Fruit fly (Drosophila melanogaster) whole organism, adult: ENCODE measurements around the gene ninaE.

Source experiments
- CG11617 ChIP-seq: fragments of 200-800 bp; sonication (Bioruptor generic); optimal IDR thresholded peaks from 2 replicates; lab custom pipeline; 2017; ENCODE audit warnings: mild to moderate bottlenecking, missing biosample characterization, missing genetic modification reagents, missing genetic modification characterization
- CG12768 ChIP-seq: fragments of 200-800 bp; sonication (Bioruptor generic); optimal IDR thresholded peaks from 2 replicates; lab custom pipeline; 2017; ENCODE audit warnings: missing biosample characterization, missing genetic modification characterization, mild to moderate bottlenecking, moderate library complexity, missing genetic modification reagents
- CG14711 ChIP-seq: fragments of 200-800 bp; sonication (Bioruptor generic); optimal IDR thresholded peaks from 2 replicates; lab custom pipeline; 2018; ENCODE audit warnings: missing biosample characterization, mild to moderate bottlenecking, missing genetic modification characterization, moderate library complexity
- CG1620 ChIP-seq: fragments of 200-800 bp; sonication (Bioruptor generic); optimal IDR thresholded peaks from 2 replicates; lab custom pipeline; 2016; ENCODE audit warnings: missing biosample characterization, missing genetic modification characterization
- CG33017 ChIP-seq: fragments of 200-800 bp; sonication (Bioruptor generic); optimal IDR thresholded peaks from 2 replicates; lab custom pipeline; 2018; ENCODE audit warnings: missing biosample characterization, mild to moderate bottlenecking, missing genetic modification characterization, moderate library complexity
- CG5204 ChIP-seq: fragments of 200-800 bp; sonication (Bioruptor generic); optimal IDR thresholded peaks from 2 replicates; lab custom pipeline; 2016; ENCODE audit warnings: missing biosample characterization, missing genetic modification characterization
- CG7045 ChIP-seq: fragments of 200-800 bp; sonication (Bioruptor generic); optimal IDR thresholded peaks from 2 replicates; lab custom pipeline; 2017; ENCODE audit warnings: missing biosample characterization, mild to moderate bottlenecking, missing genetic modification characterization
- CG7101 ChIP-seq: fragments of 200-800 bp; sonication (Bioruptor generic); optimal IDR thresholded peaks from 2 replicates; lab custom pipeline; 2018; ENCODE audit warnings: missing biosample characterization, mild to moderate bottlenecking, missing genetic modification characterization, moderate library complexity
- Clk ChIP-seq: fragments of 200-800 bp; sonication (Bioruptor generic); optimal IDR thresholded peaks from 2 replicates; lab custom pipeline; 2017; ENCODE audit warnings: missing biosample characterization, missing genetic modification characterization
- Crg-1 ChIP-seq: fragments of 200-800 bp; sonication (Bioruptor generic); optimal IDR thresholded peaks from 2 replicates; lab custom pipeline; 2016; ENCODE audit warnings: missing biosample characterization, missing genetic modification characterization
- Hr96 ChIP-seq: fragments of 200-800 bp; sonication (Bioruptor generic); optimal IDR thresholded peaks from 2 replicates; lab custom pipeline; 2016; ENCODE audit warnings: missing biosample characterization, missing genetic modification characterization
- Mnt ChIP-seq: fragments of 200-800 bp; sonication (Bioruptor generic); optimal IDR thresholded peaks from 2 replicates; lab custom pipeline; 2016; ENCODE audit warnings: missing biosample characterization, mild to moderate bottlenecking, missing genetic modification characterization
- bab1 ChIP-seq: fragments of 200-800 bp; sonication (Bioruptor generic); optimal IDR thresholded peaks from 3 replicates; lab custom pipeline; 2019; ENCODE audit warnings: missing biosample characterization, mild to moderate bottlenecking, missing genetic modification characterization, moderate library complexity
- cic ChIP-seq: fragments of 200-800 bp; sonication (Bioruptor generic); optimal IDR thresholded peaks from 2 replicates; lab custom pipeline; 2017; ENCODE audit warnings: missing biosample characterization, mild to moderate bottlenecking, missing genetic modification characterization, moderate library complexity
- cnc ChIP-seq, 2 experiments: fragments of >200 bp; optimal IDR thresholded peaks; 2 replicates each; lab custom pipeline; 2017
- kay ChIP-seq: fragments of 200-800 bp; sonication (Bioruptor generic); peaks from one replicate; lab custom pipeline; 2016; ENCODE audit warnings: missing biosample characterization, missing genetic modification characterization, borderline replicate concordance
- ovo ChIP-seq: fragments of 200-800 bp; sonication (Bioruptor generic); optimal IDR thresholded peaks from 2 replicates; lab custom pipeline; 2016; ENCODE audit warnings: missing biosample characterization, missing genetic modification characterization
- pad ChIP-seq: fragments of 200-800 bp; sonication (Bioruptor generic); optimal IDR thresholded peaks from 3 replicates; lab custom pipeline; 2017; ENCODE audit warnings: missing biosample characterization, missing genetic modification characterization, mild to moderate bottlenecking, moderate library complexity, missing genetic modification reagents
- tj ChIP-seq: fragments of 200-800 bp; sonication (Bioruptor generic); optimal IDR thresholded peaks from 3 replicates; lab custom pipeline; 2017; ENCODE audit warnings: missing biosample characterization, mild to moderate bottlenecking, missing genetic modification characterization, moderate library complexity
- toe ChIP-seq: fragments of 200-800 bp; sonication (Bioruptor generic); optimal IDR thresholded peaks from 2 replicates; lab custom pipeline; 2016; ENCODE audit warnings: missing biosample characterization, missing genetic modification characterization

ninaE gene

DNA sequence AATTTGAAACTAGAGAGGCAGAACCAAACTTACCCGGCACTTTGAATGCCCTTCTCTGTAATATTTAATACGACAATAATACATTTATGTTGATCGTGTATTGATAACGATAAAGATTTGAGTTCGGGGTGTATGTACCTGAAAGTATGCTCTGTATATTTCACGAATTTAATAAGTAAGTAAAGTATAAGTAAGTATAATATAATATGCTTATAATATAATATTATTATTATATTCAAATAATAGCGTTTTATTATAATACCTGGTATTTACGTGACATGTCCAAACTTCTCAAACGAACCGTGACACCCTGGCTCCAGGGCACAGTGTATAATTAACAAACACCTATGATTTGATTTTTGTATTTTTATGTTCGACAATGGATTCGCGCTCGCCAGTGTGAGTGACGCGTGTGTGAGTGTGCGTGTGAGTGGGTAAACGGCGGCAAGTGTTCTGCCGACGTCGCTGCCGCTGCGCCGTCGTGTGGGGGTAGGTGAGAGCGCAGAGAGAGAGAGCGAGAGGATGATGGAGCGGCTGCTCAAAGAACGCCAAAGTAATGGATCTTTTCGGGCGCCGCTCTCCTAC, 1.7 kb upstream of the ninaE start:
- TF ChIP-seq CG14711 (tag; lab: Kevin White, UChicago): peak; percentile 52
- peak; percentile 15 for TF ChIP-seq CG33017
- no peak for TF ChIP-seq Hr96 (GFP tag; lab: Kevin White, UChicago)
- no peak for TF ChIP-seq cic
- peak; percentile 8 for TF ChIP-seq CG7101 (tag; lab: Kevin White, UChicago)
- TF ChIP-seq Clk (GFP tag; lab: Kevin White, UChicago): no peak
- peak; percentile 12 for TF ChIP-seq CG12768

DNA sequence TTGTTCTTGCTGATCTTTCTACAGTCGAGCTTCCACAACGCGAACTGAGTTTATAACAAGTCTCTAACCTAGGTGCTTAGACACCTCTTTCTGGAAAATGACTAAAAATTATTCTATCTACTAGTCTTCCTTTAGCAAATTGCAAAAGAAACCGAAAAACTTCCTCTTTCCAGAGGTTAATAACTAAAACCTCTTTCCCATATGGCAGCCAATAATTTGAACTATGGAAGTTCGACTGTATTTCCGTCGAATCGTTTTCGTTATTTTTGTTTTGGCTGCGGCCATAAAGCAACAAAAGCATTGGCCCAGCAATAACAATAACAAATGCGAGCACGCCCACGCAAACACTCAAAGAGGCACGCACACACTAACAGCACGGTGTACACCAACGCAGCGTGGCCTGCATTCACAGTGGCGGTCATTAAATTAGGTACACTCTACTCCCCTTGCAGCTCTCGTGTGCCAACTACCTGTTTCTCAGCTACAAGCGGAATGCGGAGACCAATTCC, 7.5 kb downstream of the ninaE start:
- TF ChIP-seq tj: peak; percentile 11
- TF ChIP-seq CG12768: peak; percentile 52
- peak; percentile 35 for TF ChIP-seq CG14711 (tag; lab: Kevin White, UChicago)
- TF ChIP-seq CG33017: peak; percentile 59
- TF ChIP-seq Clk (GFP tag; lab: Kevin White, UChicago): no peak
- TF ChIP-seq cnc (optimal IDR thresholded peaks at IDR 0.05; lab: Kevin White, UChicago): no peak
- TF ChIP-seq Crg-1: peak; percentile 26
- peak; percentile 18 for TF ChIP-seq CG1620 (GFP tag; lab: Kevin White, UChicago)
- TF ChIP-seq CG11617 (GFP tag; lab: Kevin White, UChicago): peak; percentile 62
- no peak for TF ChIP-seq ovo (GFP tag; lab: Kevin White, UChicago)
- no peak for TF ChIP-seq CG5204 (GFP tag; lab: Kevin White, UChicago)
- TF ChIP-seq Hr96 (GFP tag; lab: Kevin White, UChicago): peak; percentile 37
- TF ChIP-seq pad: peak; percentile 52
- peak; percentile 74 for TF ChIP-seq bab1 (GFP tag; lab: Kevin White, UChicago)
- peak; percentile 61 for TF ChIP-seq Mnt
- TF ChIP-seq cic: no peak
- no peak for TF ChIP-seq CG7045 (GFP tag; lab: Kevin White, UChicago)
- no peak for TF ChIP-seq kay (GFP tag; lab: Kevin White, UChicago)
- TF ChIP-seq toe (GFP tag; lab: Kevin White, UChicago): no peak
- peak; percentile 66 for TF ChIP-seq CG7101 (tag; lab: Kevin White, UChicago)

DNA sequence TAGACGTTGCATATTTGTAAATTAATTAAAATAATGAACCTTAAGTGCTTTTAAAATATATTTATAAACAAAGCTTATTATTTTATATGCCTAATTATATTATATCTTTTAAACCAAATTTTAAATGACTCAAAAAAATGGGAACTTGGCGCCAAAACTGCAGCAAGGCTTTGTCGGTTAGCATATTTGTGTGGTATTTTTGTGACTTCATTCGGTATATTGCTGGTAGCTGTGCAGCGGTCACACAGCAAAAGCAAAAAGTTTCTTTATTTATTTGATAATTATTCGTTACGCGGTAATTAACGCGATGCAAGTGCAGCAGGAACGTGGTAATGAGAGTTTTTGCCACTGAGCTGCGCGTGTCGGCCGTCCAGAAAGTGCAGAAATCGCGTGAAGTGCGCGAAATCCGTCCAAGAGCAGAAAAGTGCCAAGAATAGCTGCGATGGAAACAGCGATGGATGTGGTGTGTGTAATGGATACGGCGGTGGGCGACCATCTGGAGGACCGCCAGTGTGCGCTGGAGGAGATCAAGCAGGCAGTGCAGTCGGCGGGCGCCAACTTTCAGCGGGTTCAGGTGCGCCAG, 8.4 kb downstream of the ninaE start, which contains the start of gene Ask1:
Gene Ask1 (plus strand): TSS at position 250 of the 583 bp plus-strand sequence.
- TF ChIP-seq Mnt (no peak), Clk (GFP tag; lab: Kevin White, UChicago) (no peak), bab1 (GFP tag; lab: Kevin White, UChicago) (peak; percentile 39), CG11617 (GFP tag; lab: Kevin White, UChicago) (no peak), cic (no peak)

DNA sequence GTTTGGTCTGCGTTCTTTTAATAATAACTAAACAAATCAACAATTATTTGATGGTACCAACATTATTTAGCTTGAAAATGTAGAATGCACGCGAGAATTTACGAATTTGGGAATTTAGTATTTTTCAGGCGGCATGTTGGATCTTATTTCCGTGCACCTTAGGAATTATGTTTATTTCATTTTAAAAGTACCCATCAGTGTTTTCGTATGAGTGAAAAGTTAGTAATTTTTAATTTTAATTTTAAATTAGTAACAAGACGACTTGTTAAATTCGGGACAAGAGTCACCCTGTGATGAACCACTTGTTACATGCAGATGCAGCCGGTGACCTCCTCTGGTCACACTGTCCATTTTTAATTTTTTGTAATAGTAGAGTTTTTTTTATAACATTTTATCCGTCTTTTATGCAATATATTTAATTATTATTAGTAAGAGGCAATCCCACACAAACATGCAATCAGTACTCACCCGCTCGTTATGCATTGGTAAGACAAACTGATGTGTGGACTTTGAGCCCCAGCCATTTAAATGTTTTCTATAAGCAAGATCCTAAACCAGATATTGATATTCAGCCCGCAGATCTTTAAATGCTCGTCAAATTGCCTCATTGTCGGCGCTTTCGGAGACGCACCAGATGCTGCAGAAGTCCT, 10.5 kb downstream of the ninaE start, which contains the start of the genes CG17186 and Arc42:
Gene CG17186 (minus strand): TSS at position 88 of the 650 bp plus-strand sequence.
Gene Arc42 (plus strand): TSS at position 311 of the 650 bp plus-strand sequence.
- TF ChIP-seq kay (GFP tag; lab: Kevin White, UChicago): no peak
- TF ChIP-seq Clk (GFP tag; lab: Kevin White, UChicago): no peak
- peak; percentile 63 for TF ChIP-seq Mnt
- TF ChIP-seq CG7101 (tag; lab: Kevin White, UChicago): no peak
- TF ChIP-seq cic: no peak
- TF ChIP-seq CG5204 (GFP tag; lab: Kevin White, UChicago): no peak
- TF ChIP-seq tj: no peak
- no peak for TF ChIP-seq ovo (GFP tag; lab: Kevin White, UChicago)
- no peak for TF ChIP-seq CG33017
- TF ChIP-seq cnc (optimal IDR thresholded peaks at IDR 0.05; lab: Kevin White, UChicago): no peak
- peak; percentile 66 for TF ChIP-seq CG12768
- no peak for TF ChIP-seq Hr96 (GFP tag; lab: Kevin White, UChicago)
- peak; percentile 62 for TF ChIP-seq bab1 (GFP tag; lab: Kevin White, UChicago)
- TF ChIP-seq CG1620 (GFP tag; lab: Kevin White, UChicago): peak; percentile 29
- TF ChIP-seq CG11617 (GFP tag; lab: Kevin White, UChicago): peak; percentile 28
- TF ChIP-seq pad: peak; percentile 6
- peak; percentile 20 for TF ChIP-seq Crg-1
- peak; percentile 33 for TF ChIP-seq CG14711 (tag; lab: Kevin White, UChicago)
- TF ChIP-seq toe (GFP tag; lab: Kevin White, UChicago): no peak
- TF ChIP-seq CG7045 (GFP tag; lab: Kevin White, UChicago): no peak

DNA sequence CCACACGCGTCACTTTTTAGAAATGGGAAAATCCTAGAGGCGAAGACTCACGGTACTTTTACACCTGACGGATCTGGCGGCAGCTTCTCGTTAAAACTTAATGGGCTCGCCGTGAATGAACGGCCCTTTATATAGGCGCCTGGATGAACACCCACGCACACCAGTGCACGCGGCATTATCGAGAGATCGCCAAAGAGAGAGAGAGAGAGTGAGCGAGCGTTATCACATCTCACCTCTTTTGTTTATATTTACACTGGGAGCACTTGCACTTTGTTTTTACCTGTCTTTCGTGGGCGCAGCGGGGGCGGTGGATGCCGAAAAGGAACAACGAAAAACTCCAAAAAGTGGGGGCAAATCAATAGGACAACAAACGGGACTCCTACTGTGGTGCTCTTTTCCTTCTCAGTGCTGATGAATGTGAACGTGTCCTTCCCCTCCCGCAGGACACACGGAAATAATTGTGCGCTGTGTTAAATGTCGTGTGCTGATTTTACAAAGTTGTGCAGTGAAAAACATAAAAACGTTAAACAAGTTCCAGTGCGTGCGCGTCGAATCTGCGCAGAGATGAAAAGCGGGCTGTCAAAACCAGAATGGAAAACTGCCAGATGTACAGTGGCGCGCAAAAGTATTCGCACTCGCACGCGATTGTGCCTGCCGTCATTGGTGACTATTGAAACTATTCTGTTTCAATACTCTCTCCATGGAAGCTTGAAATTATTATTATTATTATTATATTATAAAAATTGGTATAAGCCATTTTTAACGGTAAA, 12.7 kb downstream of the ninaE start, which contains the start of gene Mrp5:
Gene Mrp5 (minus strand): TSS at position 561 of the 770 bp plus-strand sequence.
- TF ChIP-seq ovo (GFP tag; lab: Kevin White, UChicago) (no peak), cnc (optimal IDR thresholded peaks at IDR 0.05; lab: Kevin White, UChicago) (no peak), CG5204 (GFP tag; lab: Kevin White, UChicago) (no peak), pad (peak; percentile 42), CG1620 (GFP tag; lab: Kevin White, UChicago) (no peak), toe (GFP tag; lab: Kevin White, UChicago) (no peak), Clk (GFP tag; lab: Kevin White, UChicago) (no peak), cic (peak; percentile 61), Hr96 (GFP tag; lab: Kevin White, UChicago) (peak; percentile 30), CG7101 (tag; lab: Kevin White, UChicago) (no peak), CG11617 (GFP tag; lab: Kevin White, UChicago) (no peak), CG33017 (no peak), CG14711 (tag; lab: Kevin White, UChicago) (no peak), CG7045 (GFP tag; lab: Kevin White, UChicago) (no peak), Crg-1 (no peak), tj (no peak), Mnt (no peak), bab1 (GFP tag; lab: Kevin White, UChicago) (no peak), kay (GFP tag; lab: Kevin White, UChicago) (no peak), CG12768 (peak; percentile 56)
